Worm (Caenorhabditis elegans) whole organism, late embryonic: ENCODE measurements around the gene popl-5.

Experiments used
- C08G9.2 ChIP-seq: sonication (generic microtip); optimal IDR thresholded peaks from 2 replicates; lab custom pipeline; 2016; ENCODE audit warnings: mild to moderate bottlenecking, missing genetic modification characterization, moderate library complexity, missing compliant biosample characterization
- C38D4.7 ChIP-seq: fragments of 200-800 bp; sonication (Bioruptor generic); optimal IDR thresholded peaks from 2 replicates; lab custom pipeline; 2018; ENCODE audit warnings: mild to moderate bottlenecking, missing genetic modification characterization, moderate library complexity, missing compliant biosample characterization
- F13H6.1 ChIP-seq: sonication (generic microtip); optimal IDR thresholded peaks from 2 replicates; lab custom pipeline; 2016; ENCODE audit warnings: missing genetic modification characterization, missing compliant biosample characterization
- K02D7.2 ChIP-seq: sonication (generic microtip); optimal IDR thresholded peaks from 2 replicates; lab custom pipeline; 2017; ENCODE audit warnings: mild to moderate bottlenecking, missing genetic modification characterization, missing compliant biosample characterization
- K09A11.1 ChIP-seq: sonication (generic microtip); optimal IDR thresholded peaks from 2 replicates; lab custom pipeline; 2017; ENCODE audit warnings: antibody characterized with exemption, mild to moderate bottlenecking, missing genetic modification characterization, missing compliant biosample characterization; ENCODE audit not compliant: insufficient read depth
- ahr-1 ChIP-seq: sonication (generic microtip); optimal IDR thresholded peaks from 2 replicates; lab custom pipeline; 2016; ENCODE audit warnings: missing genetic modification characterization, missing compliant biosample characterization
- ceh-14 ChIP-seq: sonication (generic microtip); optimal IDR thresholded peaks from 2 replicates; lab custom pipeline; 2016; ENCODE audit warnings: missing genotype, missing genetic modification characterization, missing compliant biosample characterization
- ceh-2 ChIP-seq: sonication (generic microtip); optimal IDR thresholded peaks from 2 replicates; lab custom pipeline; 2016; ENCODE audit warnings: missing genotype, missing genetic modification characterization, missing compliant biosample characterization
- ceh-24 ChIP-seq: sonication (generic microtip); optimal IDR thresholded peaks from 2 replicates; lab custom pipeline; 2016; ENCODE audit warnings: mild to moderate bottlenecking, missing genetic modification characterization, missing compliant biosample characterization
- ceh-31 ChIP-seq: sonication (generic microtip); optimal IDR thresholded peaks from 2 replicates; lab custom pipeline; 2016; ENCODE audit warnings: missing genetic modification characterization, missing compliant biosample characterization
- ceh-45 ChIP-seq: fragments of 200-800 bp; sonication (Bioruptor generic); IDR thresholded peaks from 2 replicates; pipeline ENCODE4 v1.3.6; 2022; ENCODE audit warnings: missing genetic modification reagents, missing genetic modification characterization, missing compliant biosample characterization
- ceh-9 ChIP-seq: sonication (generic microtip); optimal IDR thresholded peaks from 2 replicates; lab custom pipeline; 2016; ENCODE audit warnings: mild to moderate bottlenecking, missing genetic modification characterization, inconsistent platforms, missing compliant biosample characterization
- dmd-4 ChIP-seq: sonication (generic microtip); optimal IDR thresholded peaks from 2 replicates; lab custom pipeline; 2016; ENCODE audit warnings: borderline replicate concordance, missing genetic modification characterization, missing compliant biosample characterization
- fax-1 ChIP-seq: sonication (generic microtip); optimal IDR thresholded peaks from 2 replicates; lab custom pipeline; 2016; ENCODE audit warnings: missing genotype, missing genetic modification characterization, missing compliant biosample characterization
- fkh-10 ChIP-seq: fragments of 150-350 bp; optimal IDR thresholded peaks from 2 replicates; lab custom pipeline; 2014; ENCODE audit warnings: missing biosample characterization, missing genetic modification reagents, missing genetic modification characterization
- hlh-13 ChIP-seq: fragments of 200-800 bp; sonication (Bioruptor generic); optimal IDR thresholded peaks from 2 replicates; lab custom pipeline; 2018; ENCODE audit warnings: mild to moderate bottlenecking, missing genetic modification characterization, missing compliant biosample characterization
- hlh-30 ChIP-seq: sonication (generic microtip); optimal IDR thresholded peaks from 2 replicates; lab custom pipeline; 2017; ENCODE audit warnings: antibody characterized with exemption, missing genetic modification characterization, missing compliant biosample characterization; ENCODE audit not compliant: insufficient read depth
- hlh-8 ChIP-seq: sonication (generic microtip); optimal IDR thresholded peaks from 2 replicates; lab custom pipeline; 2016; ENCODE audit warnings: missing genotype, missing genetic modification characterization, missing compliant biosample characterization
- lim-6 ChIP-seq: sonication (generic microtip); optimal IDR thresholded peaks from 2 replicates; lab custom pipeline; 2016; ENCODE audit warnings: missing genetic modification characterization, missing compliant biosample characterization
- lin-11 ChIP-seq: fragments of 200-800 bp; sonication (Bioruptor generic); optimal IDR thresholded peaks from 2 replicates; lab custom pipeline; 2018; ENCODE audit warnings: mild to moderate bottlenecking, missing genetic modification characterization, missing compliant biosample characterization
- madf-2 ChIP-seq: sonication (generic microtip); optimal IDR thresholded peaks from 2 replicates; lab custom pipeline; 2017; ENCODE audit warnings: missing genetic modification characterization, missing compliant biosample characterization
- nhr-11 ChIP-seq: fragments of 150-350 bp; optimal IDR thresholded peaks from 2 replicates; lab custom pipeline; 2014; ENCODE audit warnings: missing biosample characterization, missing genetic modification characterization
- odd-2 ChIP-seq: sonication (generic microtip); optimal IDR thresholded peaks from 2 replicates; lab custom pipeline; 2017; ENCODE audit warnings: antibody characterized with exemption, mild to moderate bottlenecking, missing genetic modification characterization, missing compliant biosample characterization
- pha-2 ChIP-seq: sonication (generic microtip); optimal IDR thresholded peaks from 2 replicates; lab custom pipeline; 2017; ENCODE audit warnings: mild to moderate bottlenecking, missing genetic modification characterization, missing compliant biosample characterization
- pha-4 ChIP-seq: fragments of 150-350 bp; optimal IDR thresholded peaks from 2 replicates; lab custom pipeline; 2018; ENCODE audit warnings: missing biosample characterization, missing genetic modification reagents, missing genetic modification characterization
- pros-1 ChIP-seq: fragments of 150-350 bp; optimal IDR thresholded peaks from 2 replicates; lab custom pipeline; 2014; ENCODE audit warnings: missing biosample characterization, missing genetic modification reagents, missing genetic modification characterization
- ref-2 ChIP-seq: sonication (generic microtip); optimal IDR thresholded peaks from 2 replicates; lab custom pipeline; 2016; ENCODE audit warnings: missing genetic modification characterization, missing compliant biosample characterization
- sox-4 ChIP-seq: sonication (generic microtip); optimal IDR thresholded peaks from 2 replicates; lab custom pipeline; 2017; ENCODE audit warnings: mild to moderate bottlenecking, missing genetic modification characterization, inconsistent platforms, missing compliant biosample characterization
- tbx-2 ChIP-seq: sonication (generic microtip); optimal IDR thresholded peaks from 2 replicates; lab custom pipeline; 2016; ENCODE audit warnings: missing genetic modification characterization, missing compliant biosample characterization
- tbx-7 ChIP-seq: sonication (generic microtip); optimal IDR thresholded peaks from 2 replicates; lab custom pipeline; 2016; ENCODE audit warnings: missing genotype, missing genetic modification characterization, missing compliant biosample characterization
- unc-3 ChIP-seq, 2 experiments: fragments of 200-800 bp in 1 of 2; sonication (Bioruptor generic) in 1 of 2; sonication (generic microtip) in 1 of 2; conservative IDR thresholded peaks in 1 of 2; optimal IDR thresholded peaks in 1 of 2; 2 replicates each; pipeline versions ENCODE4 v1.3.6 to Lab custom; 2016 to 2022; ENCODE audit warnings: missing compliant biosample characterization in 2 of 2, missing genetic modification characterization in 2 of 2, missing genetic modification reagents in 1 of 2
- unc-42 ChIP-seq: sonication (generic microtip); optimal IDR thresholded peaks from 2 replicates; lab custom pipeline; 2016; ENCODE audit warnings: missing genotype, missing genetic modification characterization, missing compliant biosample characterization
- unc-55 ChIP-seq: sonication (generic microtip); optimal IDR thresholded peaks from 2 replicates; lab custom pipeline; 2017; ENCODE audit warnings: missing biosample characterization, missing genetic modification reagents, missing genetic modification characterization
- unc-86 ChIP-seq: sonication (generic microtip); optimal IDR thresholded peaks from 2 replicates; lab custom pipeline; 2016; ENCODE audit warnings: missing genetic modification characterization, missing compliant biosample characterization
- ztf-16 ChIP-seq: sonication (generic microtip); optimal IDR thresholded peaks from 2 replicates; lab custom pipeline; 2017; ENCODE audit warnings: missing genetic modification characterization, missing compliant biosample characterization

Gene popl-5

ce11 chrIII:11459802-11460201 is 27.3 kb downstream of the popl-5 start:
- TF ChIP-seq fkh-10 (GFP tag; lab: Kevin White, UChicago) = no peak
- no peak for TF ChIP-seq lin-11 (tag; lab: Kevin White, UChicago)
- no peak for TF ChIP-seq nhr-11
- no peak for TF ChIP-seq F13H6.1 (tag; lab: Kevin White, UChicago)
- TF ChIP-seq hlh-30 (tag; lab: Kevin White, UChicago) = peak; percentile 58
- TF ChIP-seq pha-4 (tag; lab: Kevin White, UChicago) = no peak
- TF ChIP-seq K02D7.2 (tag; lab: Kevin White, UChicago) = no peak

DNA sequence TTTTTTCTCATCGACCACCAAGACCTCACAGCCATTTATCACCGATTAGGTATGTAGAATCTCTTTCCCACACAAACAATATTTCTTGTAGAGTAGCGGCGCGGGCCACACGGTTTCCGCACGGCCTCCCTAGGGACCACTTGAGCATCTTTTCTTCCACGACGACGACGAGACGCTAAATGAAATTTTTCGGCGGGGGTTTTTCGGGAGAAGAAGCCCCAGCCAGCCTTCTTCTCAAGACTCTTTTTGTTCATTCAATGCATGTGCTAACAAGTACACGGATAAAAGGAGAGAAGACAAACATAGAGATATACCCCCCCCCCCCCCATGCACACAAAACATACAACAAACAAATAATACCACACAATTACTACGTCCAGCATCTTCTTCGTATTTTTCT is 28.1 kb downstream of the popl-5 start:
- peak; percentile 9 for TF ChIP-seq ceh-14 (tag; lab: Kevin White, UChicago)
- TF ChIP-seq hlh-8 (tag; lab: Kevin White, UChicago) = no peak
- TF ChIP-seq tbx-7 (tag; lab: Kevin White, UChicago) = no peak
- TF ChIP-seq ahr-1 (tag; lab: Kevin White, UChicago) = no peak
- TF ChIP-seq ceh-45 (GFP tag; lab: Robert Waterston, UW) = no peak
- TF ChIP-seq ceh-2 (tag; lab: Kevin White, UChicago) = no peak
- TF ChIP-seq K09A11.1 (tag; lab: Kevin White, UChicago) = no peak
- TF ChIP-seq pros-1 (tag; lab: Kevin White, UChicago) = no peak
- no peak for TF ChIP-seq pha-2 (tag; lab: Kevin White, UChicago)
- peak; percentile 49 for TF ChIP-seq unc-42 (tag; lab: Kevin White, UChicago)
- no peak for TF ChIP-seq ceh-9 (tag; lab: Kevin White, UChicago)
- TF ChIP-seq unc-3 (GFP tag; conservative IDR thresholded peaks at IDR 0.05; lab: Robert Waterston, UW) = peak; percentile 35
- TF ChIP-seq unc-3 (tag; optimal IDR thresholded peaks at IDR 0.05; lab: Kevin White, UChicago) = peak; percentile 35
- peak; percentile 18 for TF ChIP-seq ceh-31
- no peak for TF ChIP-seq sox-4 (tag; lab: Kevin White, UChicago)
- no peak for TF ChIP-seq pha-4 (tag; lab: Kevin White, UChicago)
- TF ChIP-seq unc-55 (GFP tag; lab: Kevin White, UChicago) = no peak
- no peak for TF ChIP-seq ref-2 (tag; lab: Kevin White, UChicago)

DNA sequence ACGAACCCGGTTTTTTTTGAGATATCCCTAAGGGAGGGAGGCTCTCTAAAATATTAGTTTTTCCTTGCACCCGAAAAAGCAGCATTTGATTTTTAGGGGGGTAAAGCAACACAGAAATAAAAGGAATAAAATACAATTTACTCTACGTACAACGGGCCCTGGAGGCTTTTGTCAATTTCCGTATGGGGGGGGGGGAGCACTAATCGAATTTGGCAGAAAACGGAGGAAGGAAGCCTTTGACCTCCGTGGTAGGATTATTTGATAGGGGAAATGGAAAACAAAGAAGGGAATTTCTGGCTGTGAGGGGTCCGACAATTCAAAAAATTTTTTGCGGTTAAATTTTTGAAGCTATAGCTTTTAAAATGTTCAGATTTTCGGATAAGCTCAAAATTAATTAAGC is 29.2 kb downstream of the popl-5 start:
- no peak for TF ChIP-seq pha-2 (tag; lab: Kevin White, UChicago)
- TF ChIP-seq lim-6 (tag; lab: Kevin White, UChicago) = no peak
- TF ChIP-seq F13H6.1 (tag; lab: Kevin White, UChicago) = no peak
- no peak for TF ChIP-seq hlh-30 (tag; lab: Kevin White, UChicago)
- TF ChIP-seq ceh-24 (tag; lab: Kevin White, UChicago) = no peak
- TF ChIP-seq unc-42 (tag; lab: Kevin White, UChicago) = peak; percentile 92
- TF ChIP-seq lin-11 (tag; lab: Kevin White, UChicago) = no peak
- no peak for TF ChIP-seq C38D4.7 (GFP tag; lab: Kevin White, UChicago)

ce11 chrIII:11456577-11456976 is 30.6 kb downstream of the popl-5 start, which contains the start of gene plr-1:
Gene plr-1 (plus strand): TSS chrIII:11456877.
- TF ChIP-seq ztf-16 (tag; lab: Kevin White, UChicago) (no peak), pha-4 (tag; lab: Kevin White, UChicago) (no peak), lim-6 (tag; lab: Kevin White, UChicago) (no peak), odd-2 (tag; lab: Kevin White, UChicago) (no peak), tbx-2 (tag; lab: Kevin White, UChicago) (no peak), C08G9.2 (tag; lab: Kevin White, UChicago) (no peak), K02D7.2 (tag; lab: Kevin White, UChicago) (no peak), hlh-13 (no peak), unc-86 (tag; lab: Kevin White, UChicago) (no peak), dmd-4 (tag; lab: Kevin White, UChicago) (no peak), fax-1 (tag; lab: Kevin White, UChicago) (no peak), lin-11 (tag; lab: Kevin White, UChicago) (no peak), madf-2 (no peak)
